Worm (Caenorhabditis elegans) whole organism, L4 larva: Measurements from ENCODE around the gene F35F10.7.

Experiments used
- R02D3.7 ChIP-seq: fragments of 150-350 bp; sonication (generic microtip); optimal IDR thresholded peaks from 3 replicates; lab custom pipeline; 2014; ENCODE audit warnings: missing biosample characterization, missing genetic modification characterization
- ZK546.5 ChIP-seq, 2 experiments: sonication (generic microtip); optimal IDR thresholded peaks; 2 replicates each; lab custom pipeline; 2017; ENCODE audit warnings: missing biosample characterization in 2 of 2, missing genetic modification characterization in 2 of 2
- fkh-10 ChIP-seq: fragments of 150-350 bp; optimal IDR thresholded peaks from 2 replicates; lab custom pipeline; 2014; ENCODE audit warnings: missing biosample characterization, missing genetic modification reagents, missing genetic modification characterization
- lin-13 ChIP-seq: fragments of 150-350 bp; optimal IDR thresholded peaks from 2 replicates; lab custom pipeline; 2014; ENCODE audit warnings: missing biosample characterization, missing genetic modification reagents, missing genetic modification characterization
- nhr-11 ChIP-seq: fragments of 150-350 bp; optimal IDR thresholded peaks from 2 replicates; lab custom pipeline; 2014; ENCODE audit warnings: missing biosample characterization, missing genetic modification characterization
- nhr-28 ChIP-seq: fragments of 150-350 bp; optimal IDR thresholded peaks from 2 replicates; lab custom pipeline; 2014; ENCODE audit warnings: missing biosample characterization, missing genetic modification characterization
- nhr-41 ChIP-seq: fragments of 200-800 bp; sonication (Bioruptor generic); IDR thresholded peaks from 2 replicates; pipeline ENCODE4 v1.3.6; 2022; ENCODE audit warnings: missing genetic modification reagents, missing genetic modification characterization, missing compliant biosample characterization
- pqm-1 ChIP-seq: sonication (generic microtip); optimal IDR thresholded peaks from 2 replicates; lab custom pipeline; 2017; ENCODE audit warnings: missing biosample characterization, missing genetic modification characterization
- sdz-12 ChIP-seq: fragments of 200-800 bp; sonication (Bioruptor generic); optimal IDR thresholded peaks from 2 replicates; lab custom pipeline; 2018; ENCODE audit warnings: mild to moderate bottlenecking, missing genetic modification characterization, missing compliant biosample characterization
- unc-62 ChIP-seq, 3 experiments: fragments of 150-350 bp in 1 of 3; sonication (generic microtip); optimal IDR thresholded peaks in 2 of 3; peaks in 1 of 3; 1 replicate in 1 of 3; 2 replicates in 2 of 3; lab custom pipeline; 2014 to 2017; ENCODE audit warnings: missing biosample characterization in 3 of 3, missing genetic modification characterization in 3 of 3, missing genetic modification reagents in 3 of 3, missing genotype in 1 of 3

DNA sequence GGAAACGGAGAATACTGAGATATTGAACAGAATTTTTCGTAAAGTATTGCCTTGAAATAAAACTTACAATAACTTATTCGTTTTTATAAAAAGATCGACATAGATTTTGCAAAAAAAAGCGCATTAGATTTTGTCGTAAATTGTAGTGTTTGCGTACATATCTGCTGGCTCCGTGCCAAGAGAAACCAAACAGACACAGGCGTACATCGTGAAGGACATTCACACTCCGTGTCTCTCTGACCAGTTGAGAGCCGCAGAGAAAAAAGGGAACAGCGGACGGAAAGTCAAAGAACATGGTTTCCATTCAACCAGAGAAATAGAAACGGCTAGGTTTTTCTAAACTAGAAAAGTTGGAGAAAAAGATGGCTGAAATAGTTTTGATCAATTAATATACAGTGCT lies 28.1 kb upstream of the F35F10.7 start, which contains the start of gene arrd-19:
- TF ChIP-seq sdz-12 (GFP tag; lab: Kevin White, UChicago), result no peak
- peak; percentile 74 for TF ChIP-seq nhr-11 (tag; lab: Kevin White, UChicago)
- no peak for TF ChIP-seq lin-13 (GFP tag; lab: Kevin White, UChicago)
- TF ChIP-seq nhr-28 (tag; lab: Kevin White, UChicago), result peak; percentile 90
- TF ChIP-seq unc-62 (GFP tag; optimal IDR thresholded peaks at IDR 0.05 in 1 of 2; lab: Kevin White, UChicago), result peak in 1 of 2 experiments; percentile 97
- no peak for TF ChIP-seq unc-62 (tag; optimal IDR thresholded peaks at IDR 0.05; lab: Kevin White, UChicago)
- peak; percentile 32 for TF ChIP-seq pqm-1 (tag; lab: Kevin White, UChicago)
- peak; percentile 72 for TF ChIP-seq fkh-10 (GFP tag; lab: Kevin White, UChicago)
- no peak for TF ChIP-seq ZK546.5 (tag; optimal IDR thresholded peaks at IDR 0.05; lab: Kevin White, UChicago)
- TF ChIP-seq nhr-41 (GFP tag; lab: Robert Waterston, UW), result no peak
- TF ChIP-seq R02D3.7 (tag; lab: Kevin White, UChicago), result no peak
